Worm (Caenorhabditis elegans) whole organism, mixed stage, embryonic: ENCODE measurements around the gene fkb-1.

Source experiments
- lin-32 ChIP-seq: fragments of 200-800 bp; sonication (Bioruptor generic); optimal IDR thresholded peaks from 2 replicates; lab custom pipeline; 2018; ENCODE audit warnings: mild to moderate bottlenecking, missing genetic modification characterization, missing compliant biosample characterization
- pha-4 ChIP-seq: fragments of 150-350 bp; optimal IDR thresholded peaks from 2 replicates; lab custom pipeline; 2018; ENCODE audit warnings: missing biosample characterization, missing genetic modification reagents, missing genetic modification characterization

- no peak for TF ChIP-seq pha-4 (tag; lab: Kevin White, UChicago)
- no peak for TF ChIP-seq lin-32
Measured at ce11 chrIV:11001614-11002013, 34.8 kb upstream of the fkb-1 start, which contains the start of gene F13H10.9.
